Fruit fly (Drosophila melanogaster) whole organism, embryonic: Measurements from ENCODE around the gene HtrA2.
A peak's percentile ranks its signal among the peaks of the same experiment; 100 is the strongest.

Experiments
- ATbp ChIP-seq: fragments of 200-800 bp; sonication (Bioruptor generic); optimal IDR thresholded peaks from 2 replicates; lab custom pipeline; 2017; ENCODE audit warnings: missing biosample characterization, mild to moderate bottlenecking, missing genetic modification characterization, missing genetic modification reagents
- Abd-B ChIP-seq: fragments of 200-800 bp; sonication (Bioruptor generic); optimal IDR thresholded peaks from 2 replicates; lab custom pipeline; 2018; ENCODE audit warnings: missing biosample characterization, mild to moderate bottlenecking, missing genetic modification characterization, moderate library complexity
- Asciz ChIP-seq: fragments of 200-800 bp; sonication (Bioruptor generic); optimal IDR thresholded peaks from 2 replicates; lab custom pipeline; 2017; ENCODE audit warnings: missing biosample characterization, mild to moderate bottlenecking, missing genetic modification characterization, missing genetic modification reagents
- Bgb ChIP-seq: fragments of 200-800 bp; sonication (Bioruptor generic); IDR thresholded peaks from 2 replicates; pipeline ENCODE4 v1.3.6; 2022; ENCODE audit warnings: missing biosample characterization, missing genetic modification characterization; ENCODE audit not compliant: partially characterized antibody
- CG10209 ChIP-seq: fragments of 200-800 bp; sonication (Bioruptor generic); optimal IDR thresholded peaks from 3 replicates; lab custom pipeline; 2017; ENCODE audit warnings: missing biosample characterization, mild to moderate bottlenecking, missing genetic modification characterization, missing genetic modification reagents
- CG12299 ChIP-seq: fragments of 200-800 bp; sonication (Bioruptor generic); optimal IDR thresholded peaks from 2 replicates; lab custom pipeline; 2018; ENCODE audit warnings: missing biosample characterization, mild to moderate bottlenecking, missing genetic modification characterization
- CG13123 ChIP-seq: fragments of 200-800 bp; sonication (Bioruptor generic); optimal IDR thresholded peaks from 2 replicates; lab custom pipeline; 2016; ENCODE audit warnings: missing biosample characterization, missing genetic modification characterization
- CG13287 ChIP-seq: fragments of 200-800 bp; sonication (Bioruptor generic); IDR thresholded peaks from 2 replicates; pipeline ENCODE4 v1.3.6; 2022; ENCODE audit warnings: missing biosample characterization, missing genetic modification characterization; ENCODE audit not compliant: partially characterized antibody
- CG14860 ChIP-seq: fragments of 200-800 bp; sonication (Bioruptor generic); IDR thresholded peaks from 3 replicates; pipeline ENCODE4 v1.3.6; 2022; ENCODE audit warnings: missing biosample characterization, missing genetic modification characterization; ENCODE audit not compliant: partially characterized antibody
- CG15269 ChIP-seq: fragments of 200-800 bp; sonication (Bioruptor generic); optimal IDR thresholded peaks from 2 replicates; lab custom pipeline; 2018; ENCODE audit warnings: missing biosample characterization, mild to moderate bottlenecking, missing genetic modification characterization, moderate library complexity
- CG15514 ChIP-seq: fragments of 200-800 bp; sonication (Bioruptor generic); optimal IDR thresholded peaks from 3 replicates; lab custom pipeline; 2017; ENCODE audit warnings: missing biosample characterization, missing genetic modification characterization, mild to moderate bottlenecking, moderate library complexity, missing genetic modification reagents
- CG1603 ChIP-seq: fragments of 200-800 bp; sonication (Bioruptor generic); optimal IDR thresholded peaks from 2 replicates; lab custom pipeline; 2019; ENCODE audit warnings: missing biosample characterization, mild to moderate bottlenecking, missing genetic modification characterization, moderate library complexity
- CG17361 ChIP-seq: fragments of 200-800 bp; sonication (Bioruptor generic); IDR thresholded peaks from 3 replicates; pipeline ENCODE4 v1.3.6; 2022; ENCODE audit warnings: missing biosample characterization, missing genetic modification characterization
- CG17568 ChIP-seq: fragments of 200-800 bp; sonication (Bioruptor generic); optimal IDR thresholded peaks from 2 replicates; lab custom pipeline; 2018; ENCODE audit warnings: missing biosample characterization, mild to moderate bottlenecking, missing genetic modification characterization, moderate library complexity
- CG17829 ChIP-seq: fragments of 200-800 bp; optimal IDR thresholded peaks from 2 replicates; lab custom pipeline; 2019; ENCODE audit warnings: missing biosample characterization, mild to moderate bottlenecking, missing genetic modification characterization, moderate library complexity
- CG2199 ChIP-seq: fragments of 200-800 bp; sonication (Bioruptor generic); IDR thresholded peaks from 3 replicates; pipeline ENCODE4 v1.3.6; 2022; ENCODE audit warnings: missing biosample characterization, missing genetic modification characterization
- CG2202 ChIP-seq: fragments of 200-800 bp; sonication (Bioruptor generic); optimal IDR thresholded peaks from 2 replicates; lab custom pipeline; 2018; ENCODE audit warnings: missing biosample characterization, mild to moderate bottlenecking, missing genetic modification characterization
- CG2712 ChIP-seq: fragments of 200-800 bp; optimal IDR thresholded peaks from 3 replicates; lab custom pipeline; 2019; ENCODE audit warnings: missing biosample characterization, mild to moderate bottlenecking, missing genetic modification characterization, moderate library complexity
- CG5180 ChIP-seq: fragments of 200-800 bp; sonication (Bioruptor generic); optimal IDR thresholded peaks from 3 replicates; lab custom pipeline; 2017; ENCODE audit warnings: missing biosample characterization, missing genetic modification characterization, mild to moderate bottlenecking, moderate library complexity, missing genetic modification reagents
- CG6254 ChIP-seq: fragments of 200-800 bp; sonication (Bioruptor generic); optimal IDR thresholded peaks from 3 replicates; lab custom pipeline; 2017; ENCODE audit warnings: mild to moderate bottlenecking, missing biosample characterization, missing genetic modification reagents, missing genetic modification characterization
- CG7786 ChIP-seq: fragments of 200-800 bp; sonication (Bioruptor generic); optimal IDR thresholded peaks from 2 replicates; lab custom pipeline; 2016; ENCODE audit warnings: missing biosample characterization, missing genetic modification characterization
- CG8359 ChIP-seq: fragments of 200-800 bp; sonication (Bioruptor generic); optimal IDR thresholded peaks from 2 replicates; lab custom pipeline; 2017; ENCODE audit warnings: missing biosample characterization, mild to moderate bottlenecking, missing genetic modification characterization, borderline replicate concordance
- CG9609 ChIP-seq: fragments of 200-800 bp; sonication (Bioruptor generic); optimal IDR thresholded peaks from 3 replicates; lab custom pipeline; 2016; ENCODE audit warnings: missing biosample characterization, missing genetic modification characterization
- Dp ChIP-seq: fragments of 200-800 bp; sonication (Bioruptor generic); optimal IDR thresholded peaks from 2 replicates; lab custom pipeline; 2018; ENCODE audit warnings: missing biosample characterization, mild to moderate bottlenecking, missing genetic modification characterization, moderate library complexity
- Jarid2 ChIP-seq: fragments of 200-800 bp; sonication (Bioruptor generic); optimal IDR thresholded peaks from 3 replicates; lab custom pipeline; 2017; ENCODE audit warnings: mild to moderate bottlenecking, missing biosample characterization, missing genetic modification reagents, missing genetic modification characterization
- Med ChIP-seq: fragments of 200-800 bp; sonication (Bioruptor generic); peaks from one replicate; lab custom pipeline; 2016; ENCODE audit warnings: missing biosample characterization, missing genetic modification characterization, mild to moderate bottlenecking, inconsistent platforms, moderate library complexity
- Nf-YA ChIP-seq: fragments of 200-800 bp; sonication (Bioruptor generic); IDR thresholded peaks from 2 replicates; pipeline ENCODE4 v1.3.6; 2022; ENCODE audit warnings: missing biosample characterization, missing genetic modification characterization
- PHDP ChIP-seq: fragments of 200-800 bp; sonication (Bioruptor generic); optimal IDR thresholded peaks from 3 replicates; lab custom pipeline; 2018; ENCODE audit warnings: missing biosample characterization, mild to moderate bottlenecking, missing genetic modification characterization, moderate library complexity
- Ravus ChIP-seq: fragments of 200-800 bp; sonication (Bioruptor generic); IDR thresholded peaks from 2 replicates; pipeline ENCODE4 v1.3.6; 2022; ENCODE audit warnings: missing biosample characterization, missing genetic modification characterization
- Side ChIP-seq: fragments of 200-800 bp; sonication (Bioruptor generic); optimal IDR thresholded peaks from 2 replicates; lab custom pipeline; 2016; ENCODE audit warnings: missing biosample characterization, missing genetic modification characterization
- Xbp1 ChIP-seq: fragments of 200-800 bp; sonication (Bioruptor generic); optimal IDR thresholded peaks from 3 replicates; lab custom pipeline; 2016; ENCODE audit warnings: missing biosample characterization, mild to moderate bottlenecking, missing genetic modification characterization
- ab ChIP-seq: fragments of 200-800 bp; sonication (Bioruptor generic); optimal IDR thresholded peaks from 2 replicates; lab custom pipeline; 2016; ENCODE audit warnings: missing biosample characterization, missing genetic modification characterization
- abd-A ChIP-seq: fragments of 200-800 bp; sonication (Bioruptor generic); optimal IDR thresholded peaks from 3 replicates; lab custom pipeline; 2019; ENCODE audit warnings: missing biosample characterization, mild to moderate bottlenecking, missing genetic modification characterization, moderate library complexity
- amos ChIP-seq: fragments of 200-800 bp; sonication (Bioruptor generic); IDR thresholded peaks from 2 replicates; pipeline ENCODE4 v1.3.6; 2022; ENCODE audit warnings: missing biosample characterization, missing genetic modification characterization; ENCODE audit not compliant: partially characterized antibody
- ato ChIP-seq: fragments of 200-800 bp; sonication (Bioruptor generic); IDR thresholded peaks from 2 replicates; pipeline ENCODE4 v1.3.6; 2022; ENCODE audit warnings: missing biosample characterization, missing genetic modification characterization; ENCODE audit not compliant: partially characterized antibody
- bsh ChIP-seq, 2 experiments: fragments of 200-800 bp; sonication (Bioruptor generic); optimal IDR thresholded peaks; 2 replicates each; lab custom pipeline; 2017 to 2018; ENCODE audit warnings: mild to moderate bottlenecking in 2 of 2, missing biosample characterization in 2 of 2, missing genetic modification characterization in 2 of 2, moderate library complexity in 1 of 2
- caup ChIP-seq: fragments of 200-800 bp; sonication (Bioruptor generic); optimal IDR thresholded peaks from 3 replicates; lab custom pipeline; 2017; ENCODE audit warnings: missing biosample characterization, mild to moderate bottlenecking, missing genetic modification characterization, moderate library complexity; ENCODE audit not compliant: severe bottlenecking
- chinmo ChIP-seq: fragments of 200-800 bp; sonication (Bioruptor generic); IDR thresholded peaks from 4 replicates; pipeline ENCODE4 v1.3.6; 2022; ENCODE audit warnings: missing biosample characterization, missing genetic modification characterization; ENCODE audit not compliant: partially characterized antibody
- chm ChIP-seq: fragments of 200-800 bp; sonication (Bioruptor generic); IDR thresholded peaks from 2 replicates; pipeline ENCODE4 v1.3.6; 2022; ENCODE audit warnings: missing biosample characterization, missing genetic modification characterization
- dysf ChIP-seq: fragments of 200-800 bp; sonication (Bioruptor generic); IDR thresholded peaks from 3 replicates; pipeline ENCODE4 v1.3.6; 2022; ENCODE audit warnings: missing biosample characterization, missing genetic modification characterization
- emc ChIP-seq: fragments of 200-800 bp; sonication (Bioruptor generic); optimal IDR thresholded peaks from 2 replicates; lab custom pipeline; 2016; ENCODE audit warnings: missing biosample characterization, missing genetic modification characterization
- eyg ChIP-seq: fragments of 200-800 bp; sonication (Bioruptor generic); optimal IDR thresholded peaks from 3 replicates; lab custom pipeline; 2016; ENCODE audit warnings: missing biosample characterization, missing genetic modification characterization
- gcm ChIP-seq: fragments of 200-800 bp; sonication (Bioruptor generic); optimal IDR thresholded peaks from 2 replicates; lab custom pipeline; 2019; ENCODE audit warnings: missing biosample characterization, mild to moderate bottlenecking, missing genetic modification characterization, moderate library complexity
- gsb-n ChIP-seq: fragments of 200-800 bp; sonication (Bioruptor generic); optimal IDR thresholded peaks from 3 replicates; lab custom pipeline; 2018; ENCODE audit warnings: missing biosample characterization, mild to moderate bottlenecking, missing genetic modification characterization
- nom ChIP-seq: fragments of 200-800 bp; sonication (Bioruptor generic); optimal IDR thresholded peaks from 2 replicates; lab custom pipeline; 2017; ENCODE audit warnings: missing biosample characterization, missing genetic modification characterization, mild to moderate bottlenecking, moderate library complexity, missing genetic modification reagents
- pho ChIP-seq: fragments of 200-800 bp; sonication (Bioruptor generic); optimal IDR thresholded peaks from 2 replicates; lab custom pipeline; 2016; ENCODE audit warnings: missing biosample characterization, missing genetic modification characterization
- repo ChIP-seq: fragments of 200-800 bp; sonication (Bioruptor generic); optimal IDR thresholded peaks from 2 replicates; lab custom pipeline; 2016; ENCODE audit warnings: missing biosample characterization, missing genetic modification characterization
- sens ChIP-seq: fragments of 200-800 bp; sonication (Bioruptor generic); peaks from one replicate; lab custom pipeline; 2016; ENCODE audit warnings: missing biosample characterization, missing genetic modification characterization
- sr ChIP-seq: fragments of 200-800 bp; sonication (Bioruptor generic); IDR thresholded peaks from 3 replicates; pipeline ENCODE4 v1.3.6; 2022; ENCODE audit warnings: missing biosample characterization, missing genetic modification characterization
- zf30C ChIP-seq: fragments of 200-800 bp; sonication (Bioruptor generic); optimal IDR thresholded peaks from 3 replicates; lab custom pipeline; 2018; ENCODE audit warnings: missing biosample characterization, mild to moderate bottlenecking, missing genetic modification characterization

HtrA2 gene

dm6 chr3R:14481977-14482376 lies 29.5 kb downstream of the HtrA2 start (continued):
- TF ChIP-seq sr (GFP tag; lab: Robert Waterston, UW) (no peak), CG10209 (GFP tag; lab: Kevin White, UChicago) (no peak), CG6254 (GFP tag; lab: Kevin White, UChicago) (no peak), CG1603 (tag; lab: Kevin White, UChicago) (peak; percentile 1), Bgb (no peak), Asciz (GFP tag; lab: Kevin White, UChicago) (no peak), emc (GFP tag; lab: Kevin White, UChicago) (no peak), ab (no peak), ATbp (GFP tag; lab: Kevin White, UChicago) (peak; percentile 4), Abd-B (GFP tag; lab: Kevin White, UChicago) (peak; percentile 34), CG15514 (GFP tag; lab: Kevin White, UChicago) (no peak), sens (peak; percentile 77), zf30C (GFP tag; lab: Kevin White, UChicago) (no peak), pho (no peak), repo (GFP tag; lab: Kevin White, UChicago) (no peak), CG12299 (no peak), Dp (no peak), CG9609 (GFP tag; lab: Kevin White, UChicago) (no peak), gsb-n (tag; lab: Kevin White, UChicago) (peak; percentile 52), CG8359 (GFP tag; lab: Kevin White, UChicago) (no peak), abd-A (tag; lab: Kevin White, UChicago) (peak; percentile 23), CG2199 (GFP tag; lab: Robert Waterston, UW) (peak; percentile 87), CG2202 (tag; lab: Kevin White, UChicago) (peak; percentile 26), CG2712 (tag; lab: Kevin White, UChicago) (no peak), CG7786 (GFP tag; lab: Kevin White, UChicago) (no peak), Xbp1 (no peak), Side (no peak), eyg (GFP tag; lab: Kevin White, UChicago) (no peak), Nf-YA (no peak), CG14860 (GFP tag; lab: Robert Waterston, UW) (no peak), Ravus (GFP tag; lab: Robert Waterston, UW) (no peak), gcm (GFP tag; lab: Kevin White, UChicago) (peak; percentile 25)

dm6 chr3R:14481569-14481968 lies 29.9 kb downstream of the HtrA2 start, which contains the start of gene cv-c:
Gene cv-c, minus strand, starts transcription at chr3R:14481713.
- TF ChIP-seq Med (GFP tag; lab: Kevin White, UChicago), result peak; percentile 89
- peak; percentile 99 for TF ChIP-seq Jarid2 (GFP tag; lab: Kevin White, UChicago)
- TF ChIP-seq CG17568, result peak; percentile 75
- no peak for TF ChIP-seq CG17829 (tag; lab: Kevin White, UChicago)
- peak; percentile 1 for TF ChIP-seq PHDP (tag; lab: Kevin White, UChicago)
- TF ChIP-seq nom, result peak; percentile 59
- TF ChIP-seq CG13123 (GFP tag; lab: Kevin White, UChicago), result no peak
- peak; percentile 11 for TF ChIP-seq CG12299
- no peak for TF ChIP-seq dysf (GFP tag; lab: Robert Waterston, UW)
- peak; percentile 70; the same call in 1 of the 4 replicates for TF ChIP-seq chinmo (GFP tag; lab: Robert Waterston, UW)
- TF ChIP-seq caup, result peak; percentile 21
- peak; percentile 16; the same call in 1 of the 2 replicates for TF ChIP-seq CG13287 (GFP tag; lab: Robert Waterston, UW)
- TF ChIP-seq CG5180 (GFP tag; lab: Kevin White, UChicago), result peak; percentile 100
- TF ChIP-seq ato (GFP tag; lab: Robert Waterston, UW), result 0 out of 2 replicates have a peak, but pooled peaks have one; percentile 21
- peak in 1 of 2 experiments; percentile 0 for TF ChIP-seq bsh (GFP tag; optimal IDR thresholded peaks at IDR 0.05; lab: Kevin White, UChicago)
- peak; percentile 84 for TF ChIP-seq chm
- TF ChIP-seq CG15269, result peak; percentile 34
- TF ChIP-seq CG17361 (GFP tag; lab: Robert Waterston, UW), result no peak
- peak; percentile 12; the same call in 1 of the 2 replicates for TF ChIP-seq amos
